Fruit fly (Drosophila melanogaster): Measurements from ENCODE around the gene Coq5.

- no peak for TF ChIP-seq CG32121 (GFP tag; IDR thresholded peaks at IDR 0.05)
- TF ChIP-seq rn (GFP tag; IDR thresholded peaks at IDR 0.05) = no peak
- peak; percentile 26 for TF ChIP-seq CG9948 (tag; optimal IDR thresholded peaks at IDR 0.05)
- no peak for TF ChIP-seq CG4496 (GFP tag; IDR thresholded peaks at IDR 0.05)
- TF ChIP-seq CG8301 (tag; optimal IDR thresholded peaks at IDR 0.05) = no peak
- no peak for TF ChIP-seq fd96Ca (GFP tag; IDR thresholded peaks at IDR 0.05)
- TF ChIP-seq Pif1B (GFP tag; optimal IDR thresholded peaks at IDR 0.05) = no peak
- no peak for TF ChIP-seq Pif1A (GFP tag; optimal IDR thresholded peaks at IDR 0.05)
- TF ChIP-seq D1 (tag; optimal IDR thresholded peaks at IDR 0.05) = no peak
- no peak for TF ChIP-seq EcR (GFP tag; optimal IDR thresholded peaks at IDR 0.05)
- TF ChIP-seq CG13204 (GFP tag; optimal IDR thresholded peaks at IDR 0.05) = no peak
- no peak for TF ChIP-seq CG17806 (tag; optimal IDR thresholded peaks at IDR 0.05)
- TF ChIP-seq gl (tag; optimal IDR thresholded peaks at IDR 0.05) = no peak
- peak; percentile 24 for TF ChIP-seq CG15710 (tag; optimal IDR thresholded peaks at IDR 0.05)
These were observed 13.7 kb upstream of the Coq5 start for dm6 chrX:13208075-13208474.
